Worm (Caenorhabditis elegans) whole organism, L3 larva: ENCODE results near the gene nhr-218.

Experiments used
- R02D3.7 ChIP-seq: fragments of 150-350 bp; optimal IDR thresholded peaks from 2 replicates; lab custom pipeline; 2014; ENCODE audit warnings: missing biosample characterization, missing genetic modification characterization
- aly-2 ChIP-seq: fragments of 150-350 bp; optimal IDR thresholded peaks from 2 replicates; lab custom pipeline; 2014; ENCODE audit warnings: missing biosample characterization, missing genetic modification characterization
- elt-3 ChIP-seq, 3 experiments: fragments of 150-350 bp in 1 of 3; sonication (generic microtip) in 2 of 3; optimal IDR thresholded peaks; 2 replicates in 2 of 3; 4 replicates in 1 of 3; lab custom pipeline; 2014 to 2017; ENCODE audit warnings: missing biosample characterization in 3 of 3, missing genetic modification characterization in 3 of 3
- nhr-11 ChIP-seq: fragments of 150-350 bp; optimal IDR thresholded peaks from 2 replicates; lab custom pipeline; 2014; ENCODE audit warnings: missing biosample characterization, missing genetic modification characterization
- nhr-12 ChIP-seq: fragments of 150-350 bp; optimal IDR thresholded peaks from 2 replicates; lab custom pipeline; 2014; ENCODE audit warnings: missing biosample characterization, missing genetic modification characterization
- nhr-76 ChIP-seq: fragments of 150-350 bp; sonication (generic microtip); optimal IDR thresholded peaks from 5 replicates; lab custom pipeline; 2014; ENCODE audit warnings: missing biosample characterization, missing genetic modification characterization
- tbx-2 ChIP-seq: sonication (generic microtip); optimal IDR thresholded peaks from 2 replicates; lab custom pipeline; 2016; ENCODE audit warnings: mild to moderate bottlenecking, missing genetic modification characterization, missing compliant biosample characterization
- unc-39 ChIP-seq: sonication (generic microtip); optimal IDR thresholded peaks from 4 replicates; lab custom pipeline; 2017; ENCODE audit warnings: missing biosample characterization, missing genetic modification characterization
- unc-62 ChIP-seq: fragments of 150-350 bp; sonication (generic microtip); optimal IDR thresholded peaks from 4 replicates; lab custom pipeline; 2014; ENCODE audit warnings: missing biosample characterization, missing genetic modification reagents, missing genetic modification characterization
- ztf-11 ChIP-seq: fragments of 150-350 bp; optimal IDR thresholded peaks from 2 replicates; lab custom pipeline; 2014; ENCODE audit warnings: missing biosample characterization, missing genetic modification characterization

- no peak for TF ChIP-seq elt-3 (tag; optimal IDR thresholded peaks at IDR 0.05; lab: Kevin White, UChicago)
- TF ChIP-seq R02D3.7, result no peak
- no peak for TF ChIP-seq aly-2 (tag; lab: Kevin White, UChicago)
- no peak for TF ChIP-seq ztf-11 (tag; lab: Kevin White, UChicago)
- TF ChIP-seq tbx-2, result no peak
- TF ChIP-seq unc-62 (GFP tag; lab: Kevin White, UChicago), result no peak
- no peak for TF ChIP-seq nhr-11
- no peak for TF ChIP-seq nhr-12 (tag; lab: Kevin White, UChicago)
- TF ChIP-seq unc-39 (tag; lab: Kevin White, UChicago), result no peak
- no peak for TF ChIP-seq nhr-76 (tag; lab: Kevin White, UChicago)
These were observed 28.8 kb upstream of the nhr-218 start for ce11 chrV:16229439-16229838.
